Worm (Caenorhabditis elegans) whole organism, L1 larva: ENCODE data around the gene C50C3.1.

Source experiments
- C34B4.2 ChIP-seq: sonication (generic microtip); optimal IDR thresholded peaks from 2 replicates; lab custom pipeline; 2017; ENCODE audit warnings: mild to moderate bottlenecking, missing genetic modification characterization, missing compliant biosample characterization
- F16B12.6 ChIP-seq: fragments of 150-350 bp; optimal IDR thresholded peaks from 2 replicates; lab custom pipeline; 2014; ENCODE audit warnings: missing biosample characterization, missing genetic modification characterization
- alr-1 ChIP-seq: fragments of 200-800 bp; sonication (Bioruptor generic); optimal IDR thresholded peaks from 2 replicates; lab custom pipeline; 2018; ENCODE audit warnings: borderline replicate concordance, mild to moderate bottlenecking, missing genetic modification characterization, missing compliant biosample characterization
- ama-1 ChIP-seq: fragments of 150-350 bp; optimal IDR thresholded peaks from 2 replicates; lab custom pipeline; 2014
- ceh-82 ChIP-seq, 3 experiments: fragments of 150-350 bp in 1 of 3; sonication (generic microtip) in 2 of 3; optimal IDR thresholded peaks; 2 replicates each; lab custom pipeline; 2014 to 2017; ENCODE audit warnings: missing biosample characterization in 3 of 3, missing genetic modification characterization in 3 of 3
- ces-1 ChIP-seq: fragments of 150-350 bp; optimal IDR thresholded peaks from 2 replicates; lab custom pipeline; 2014; ENCODE audit warnings: missing biosample characterization, missing genetic modification reagents, missing genetic modification characterization
- elt-3 ChIP-seq, 6 experiments: fragments of 150-350 bp in 1 of 6; sonication (generic microtip); optimal IDR thresholded peaks; 2 replicates each; lab custom pipeline; 2017 to 2018; ENCODE audit warnings: missing biosample characterization in 6 of 6, missing genetic modification characterization in 6 of 6, inconsistent platforms in 1 of 6
- lin-39 ChIP-seq: fragments of 150-350 bp; optimal IDR thresholded peaks from 2 replicates; lab custom pipeline; 2014; ENCODE audit warnings: missing biosample characterization, missing genetic modification reagents, missing genetic modification characterization
- nhr-90 ChIP-seq: sonication (generic microtip); optimal IDR thresholded peaks from 2 replicates; lab custom pipeline; 2016; ENCODE audit warnings: mild to moderate bottlenecking, missing genetic modification characterization, missing compliant biosample characterization; ENCODE audit not compliant: poor library complexity
- sptf-1 ChIP-seq: fragments of 150-350 bp; optimal IDR thresholded peaks from 2 replicates; lab custom pipeline; 2014; ENCODE audit warnings: missing biosample characterization, missing genetic modification characterization
- unc-62 ChIP-seq: fragments of 150-350 bp; optimal IDR thresholded peaks from 2 replicates; lab custom pipeline; 2014; ENCODE audit warnings: missing biosample characterization, missing genetic modification reagents, missing genetic modification characterization
- vab-15 ChIP-seq: sonication (generic microtip); optimal IDR thresholded peaks from 2 replicates; lab custom pipeline; 2017; ENCODE audit warnings: missing genotype, mild to moderate bottlenecking, missing genetic modification characterization, missing compliant biosample characterization
- ztf-4 ChIP-seq: fragments of 150-350 bp; optimal IDR thresholded peaks from 2 replicates; lab custom pipeline; 2014; ENCODE audit warnings: missing biosample characterization, missing genetic modification characterization

DNA sequence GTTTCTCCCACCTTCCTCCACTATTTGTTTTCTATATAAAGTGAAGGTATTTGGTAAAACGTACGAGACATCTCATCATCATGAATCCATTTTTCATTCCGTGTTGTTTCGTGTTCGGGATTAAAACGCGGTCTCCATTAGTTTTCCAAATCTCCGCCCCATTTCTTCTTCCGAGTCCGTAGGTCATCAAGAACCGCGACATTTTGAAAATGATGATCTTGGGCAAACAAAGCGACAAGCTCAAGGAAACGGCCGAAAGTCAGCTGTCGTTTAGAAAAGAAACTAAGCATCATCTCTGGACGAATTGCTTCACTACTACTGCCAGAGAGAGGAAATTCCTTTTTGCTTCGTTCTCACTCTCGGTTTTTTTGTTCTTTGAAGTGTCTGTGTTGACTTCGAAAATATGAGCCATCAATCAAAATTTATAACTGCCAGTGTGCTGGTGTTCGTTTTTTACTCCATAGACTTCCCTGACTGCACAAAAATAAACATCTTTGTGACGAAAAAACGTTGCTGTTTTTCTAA, 19.1 kb upstream of the C50C3.1 start:
- TF ChIP-seq lin-39 (tag; lab: Kevin White, UChicago) (no peak), ces-1 (GFP tag; lab: Kevin White, UChicago) (no peak), ama-1 (lab: Kevin White, UChicago) (no peak), ztf-4 (tag; lab: Kevin White, UChicago) (no peak), unc-62 (GFP tag; lab: Kevin White, UChicago) (no peak), nhr-90 (tag; lab: Kevin White, UChicago) (no peak), elt-3 (tag; optimal IDR thresholded peaks at IDR 0.05; lab: Kevin White, UChicago) (no peak), ceh-82 (tag; optimal IDR thresholded peaks at IDR 0.05; lab: Kevin White, UChicago) (no peak), sptf-1 (tag; lab: Kevin White, UChicago) (no peak), vab-15 (tag; lab: Kevin White, UChicago) (no peak), F16B12.6 (tag; lab: Kevin White, UChicago) (no peak), alr-1 (tag; lab: Kevin White, UChicago) (no peak), C34B4.2 (tag; lab: Kevin White, UChicago) (no peak)
